Worm (Caenorhabditis elegans): Measurements from ENCODE around the gene srd-39.
A peak's percentile ranks its signal among the peaks of the same experiment; 100 is the strongest.

Gene srd-39

DNA sequence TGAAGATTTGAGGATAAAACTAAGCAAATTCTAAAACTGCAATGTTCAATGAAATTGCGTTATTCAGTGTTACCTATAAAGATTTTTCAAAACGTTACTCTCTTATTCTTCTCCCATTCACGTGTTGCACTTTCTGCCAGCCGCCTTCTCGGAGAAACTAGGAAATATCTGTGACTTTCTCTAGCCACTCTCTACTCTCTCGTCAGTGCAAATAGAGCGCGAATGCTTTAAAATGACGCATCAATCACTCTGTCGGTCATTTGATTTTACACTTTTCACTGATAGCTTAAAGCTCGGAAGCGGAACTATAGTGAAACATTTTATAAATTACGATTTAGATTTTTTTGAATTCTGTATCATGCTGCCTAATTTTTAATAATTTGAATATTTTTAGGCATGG, 28.5 kb upstream of the srd-39 start (continued):
- TF ChIP-seq spr-3 (GFP tag; optimal IDR thresholded peaks at IDR 0.05): no peak
- TF ChIP-seq set-16 (GFP tag; IDR thresholded peaks at IDR 0.05): no peak
- TF ChIP-seq mdl-1 (tag; optimal IDR thresholded peaks at IDR 0.05): peak; percentile 43 to 89
- TF ChIP-seq spr-1 (tag; optimal IDR thresholded peaks at IDR 0.05): no peak
- no peak for TF ChIP-seq Y5F2A.4 (GFP tag; optimal IDR thresholded peaks at IDR 0.05)
- peak; percentile 75 for TF ChIP-seq nhr-77 (tag; optimal IDR thresholded peaks at IDR 0.05)
- no peak for TF ChIP-seq jun-1 (tag; optimal IDR thresholded peaks at IDR 0.05)
- no peak for TF ChIP-seq nhr-102 (tag; optimal IDR thresholded peaks at IDR 0.05)
- TF ChIP-seq F26F4.8 (GFP tag; conservative IDR thresholded peaks at IDR 0.05): no peak
- no peak for TF ChIP-seq Y75B8A.6 (GFP tag; IDR thresholded peaks at IDR 0.05)
- TF ChIP-seq nhr-42 (GFP tag; IDR thresholded peaks at IDR 0.05): no peak
- TF ChIP-seq egl-27 (tag; optimal IDR thresholded peaks at IDR 0.05): no peak
- TF ChIP-seq T20F7.1 (GFP tag; optimal IDR thresholded peaks at IDR 0.05): no peak
- no peak for TF ChIP-seq ces-1 (GFP tag; optimal IDR thresholded peaks at IDR 0.05)
- no peak for TF ChIP-seq duxl-1 (tag; optimal IDR thresholded peaks at IDR 0.05; ENCODE audit: poor library complexity)
- no peak for TF ChIP-seq nhr-25 (tag; optimal IDR thresholded peaks at IDR 0.05; ENCODE audit: borderline replicate concordance, insufficient read depth)
- TF ChIP-seq nhr-76 (tag; optimal IDR thresholded peaks at IDR 0.05): no peak
- TF ChIP-seq F44E2.7 (GFP tag; IDR thresholded peaks at IDR 0.05): no peak
- peak; percentile 11 for TF ChIP-seq pqm-1 (tag; optimal IDR thresholded peaks at IDR 0.05)
- TF ChIP-seq aly-2 (tag; optimal IDR thresholded peaks at IDR 0.05): no peak

- TF ChIP-seq mdt-29 (GFP tag; IDR thresholded peaks at IDR 0.05) (no peak), ceh-20 (GFP tag; IDR thresholded peaks at IDR 0.05) (0 out of 2 replicates have a peak, but pooled peaks have one; percentile 15), zfp-2 (tag; optimal IDR thresholded peaks at IDR 0.05) (no peak), unc-62 (GFP tag; optimal IDR thresholded peaks at IDR 0.05 in 1 of 2) (no peak), unc-62 (tag; optimal IDR thresholded peaks at IDR 0.05) (no peak), F49E8.2 (tag; optimal IDR thresholded peaks at IDR 0.05; ENCODE audit: borderline replicate concordance) (no peak), nhr-28 (tag; optimal IDR thresholded peaks at IDR 0.05) (peak; percentile 62), nhr-237 (tag; optimal IDR thresholded peaks at IDR 0.05) (no peak), ama-1 (optimal IDR thresholded peaks at IDR 0.05) (no peak), lir-3 (tag; optimal IDR thresholded peaks at IDR 0.05) (no peak), daf-8 (GFP tag; IDR thresholded peaks at IDR 0.05) (no peak), Y105C5A.15 (GFP tag; IDR thresholded peaks at IDR 0.05) (no peak), R02D3.7 (tag; optimal IDR thresholded peaks at IDR 0.05) (no peak), mep-1 (tag; optimal IDR thresholded peaks at IDR 0.05) (no peak), jun-1 (tag; optimal IDR thresholded peaks at IDR 0.05) (no peak), egl-27 (tag; optimal IDR thresholded peaks at IDR 0.05) (no peak), lsy-2 (tag; optimal IDR thresholded peaks at IDR 0.05) (peak in 1 of 2 experiments; percentile 41), daf-12 (tag; optimal IDR thresholded peaks at IDR 0.05) (no peak), unc-39 (tag; optimal IDR thresholded peaks at IDR 0.05) (no peak), egl-43 (GFP tag; IDR thresholded peaks at IDR 0.05) (no peak), skn-1 (tag; optimal IDR thresholded peaks at IDR 0.05) (no peak), F10B5.3 (tag; optimal IDR thresholded peaks at IDR 0.05) (no peak), nhr-11 (tag; optimal IDR thresholded peaks at IDR 0.05) (no peak), daf-19 (GFP tag; conservative IDR thresholded peaks at IDR 0.05) (no peak), zfp-3 (GFP tag; conservative IDR thresholded peaks at IDR 0.05) (peak; percentile 78; the same call in 1 of the 2 replicates), hlh-11 (tag; optimal IDR thresholded peaks at IDR 0.05) (peak; percentile 65), hlh-30 (tag; optimal IDR thresholded peaks at IDR 0.05; ENCODE audit: insufficient read depth) (peak; percentile 79), dve-1 (tag; optimal IDR thresholded peaks at IDR 0.05; ENCODE audit: insufficient read depth) (peak; percentile 61), zip-11 (GFP tag; IDR thresholded peaks at IDR 0.05) (no peak), nhr-77 (tag; optimal IDR thresholded peaks at IDR 0.05) (peak; percentile 42), snpc-1.2 (GFP tag; IDR thresholded peaks at IDR 0.05) (no peak), ces-1 (GFP tag; optimal IDR thresholded peaks at IDR 0.05) (no peak), zag-1 (tag; optimal IDR thresholded peaks at IDR 0.05) (no peak), dmd-6 (GFP tag; IDR thresholded peaks at IDR 0.05) (peak; percentile 89), lin-15B (tag; optimal IDR thresholded peaks at IDR 0.05) (no peak), duxl-1 (tag; optimal IDR thresholded peaks at IDR 0.05; ENCODE audit: poor library complexity) (no peak)
Observed at ce11 chrX:13328034-13328433, 27.6 kb upstream of the srd-39 start, which contains the start of gene sir-2.2. Gene sir-2.2 (plus strand): TSS chrX:13328067.

Measured in whole organism, L4 larva.